Worm (Caenorhabditis elegans) whole organism, L4/young adult: Measurements from ENCODE around the gene fis-1.

ENCODE experiments used
- W03F9.2 ChIP-seq: fragments of 150-350 bp; optimal IDR thresholded peaks from 2 replicates; lab custom pipeline; 2014; ENCODE audit warnings: missing biosample characterization, missing genetic modification characterization
- dao-5 ChIP-seq: sonication (generic microtip); optimal IDR thresholded peaks from 2 replicates; lab custom pipeline; 2016; ENCODE audit warnings: missing genotype, missing genetic modification characterization, moderate library complexity, missing compliant biosample characterization
- him-1 ChIP-seq: sonication (generic microtip); optimal IDR thresholded peaks from 2 replicates; lab custom pipeline; 2016; ENCODE audit warnings: missing genotype, missing genetic modification reagents, missing genetic modification characterization, missing compliant biosample characterization

Gene fis-1

DNA sequence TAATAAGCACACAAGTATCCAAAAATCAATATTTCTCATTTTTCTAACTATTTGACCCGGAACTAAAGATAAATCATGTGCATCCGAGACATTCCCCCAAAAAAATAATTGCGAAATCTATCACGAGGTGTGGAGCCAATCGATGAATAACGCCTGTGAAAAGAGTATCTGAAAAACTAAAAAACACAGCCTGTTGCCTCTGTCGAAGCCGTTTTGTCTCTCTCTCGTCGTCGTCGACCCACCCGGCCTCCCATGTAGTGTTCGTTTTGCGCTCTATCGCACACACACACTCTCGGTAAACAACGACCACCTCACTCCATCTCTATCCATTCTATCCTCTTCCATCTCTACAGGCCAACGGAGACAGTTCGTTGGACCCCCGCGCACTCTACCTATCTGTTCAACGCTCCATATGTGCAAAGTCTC, 27.8 kb downstream of the fis-1 start:
- peak; percentile 52 for TF ChIP-seq dao-5
- TF ChIP-seq W03F9.2 = peak; percentile 7
- TF ChIP-seq him-1 (tag; lab: Kevin White, UChicago) = no peak

DNA sequence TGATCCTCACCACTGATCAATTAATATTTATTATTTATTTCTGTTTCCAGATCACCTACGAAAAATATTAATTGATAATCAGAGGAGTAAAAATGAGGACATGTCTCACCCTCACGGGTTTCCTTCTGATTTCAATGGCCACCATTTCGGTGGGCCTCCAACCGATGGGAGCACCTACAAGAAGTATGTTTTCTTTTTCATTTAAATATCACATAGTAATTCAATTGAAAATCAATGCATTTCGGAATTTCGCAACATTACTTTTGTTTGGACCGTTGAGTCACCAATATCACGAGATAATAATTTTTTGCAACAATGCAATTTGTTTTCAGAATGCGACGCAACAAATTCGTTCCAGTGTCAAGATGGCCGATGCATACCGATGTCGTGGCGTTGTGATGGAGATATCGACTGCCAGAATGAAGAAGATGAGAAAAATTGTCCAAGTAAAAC, 28.4 kb downstream of the fis-1 start, which contains the start of gene gldi-2:
TSS of gene gldi-2 (plus strand) at position 51 of the 453 bp plus-strand sequence.
- no peak for TF ChIP-seq W03F9.2
- no peak for TF ChIP-seq dao-5
- no peak for TF ChIP-seq him-1 (tag; lab: Kevin White, UChicago)

DNA sequence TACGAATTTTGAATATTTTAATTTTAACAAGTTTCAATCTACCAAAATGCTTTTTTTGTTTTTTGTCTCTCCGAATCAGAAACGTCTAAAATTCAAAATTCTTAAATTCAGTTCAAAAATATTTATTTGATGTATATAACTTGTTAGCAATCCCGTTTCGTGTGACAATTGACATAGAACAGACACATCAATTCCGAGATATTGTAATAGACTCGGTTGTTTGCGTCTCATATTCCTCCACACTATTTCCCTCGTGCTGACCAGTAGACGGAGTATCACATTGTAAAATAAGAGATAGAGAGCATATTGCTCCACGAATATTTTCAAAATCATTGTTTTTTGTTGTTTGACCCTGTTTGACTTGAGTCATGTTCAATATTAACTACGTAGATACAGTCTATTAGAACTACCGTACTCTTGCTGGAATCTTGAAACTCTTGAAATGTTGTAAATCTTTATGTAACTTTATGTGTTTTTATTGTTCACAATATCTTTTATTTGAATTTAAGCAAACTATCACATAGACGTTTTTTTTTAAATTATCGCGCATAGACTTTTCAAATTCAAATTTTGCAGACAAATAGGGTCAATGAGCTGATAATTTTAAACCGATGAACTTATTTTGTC, 33.8 kb downstream of the fis-1 start, which contains the start of gene T13C2.3:
TSS of gene T13C2.3 (plus strand) at position 577 of the 627 bp plus-strand sequence.
- TF ChIP-seq him-1 (tag; lab: Kevin White, UChicago) (no peak), W03F9.2 (no peak), dao-5 (no peak)

DNA sequence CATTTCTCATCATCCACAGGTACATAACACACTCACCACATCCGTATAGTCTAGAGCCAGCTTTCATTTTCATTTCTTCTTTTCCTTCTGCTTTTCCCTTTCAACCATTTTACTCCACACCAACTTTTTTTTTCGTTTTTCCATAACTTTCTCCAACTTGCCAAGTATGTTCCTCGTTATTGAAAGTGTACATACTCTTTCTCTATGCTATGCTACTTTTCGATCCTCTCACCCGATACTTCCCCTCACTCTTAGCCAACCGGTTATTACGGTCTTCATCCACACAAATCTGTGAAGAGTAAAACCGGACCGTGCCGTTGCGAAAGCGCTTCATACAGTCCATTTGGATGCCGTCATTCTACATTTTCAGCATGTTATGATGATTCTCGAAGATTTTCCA, 36.9 kb downstream of the fis-1 start, which contains the start of gene T13C2.2:
TSS of gene T13C2.2 (plus strand) at position 301 of the 400 bp plus-strand sequence.
- no peak for TF ChIP-seq dao-5
- no peak for TF ChIP-seq him-1 (tag; lab: Kevin White, UChicago)
- TF ChIP-seq W03F9.2 = no peak

DNA sequence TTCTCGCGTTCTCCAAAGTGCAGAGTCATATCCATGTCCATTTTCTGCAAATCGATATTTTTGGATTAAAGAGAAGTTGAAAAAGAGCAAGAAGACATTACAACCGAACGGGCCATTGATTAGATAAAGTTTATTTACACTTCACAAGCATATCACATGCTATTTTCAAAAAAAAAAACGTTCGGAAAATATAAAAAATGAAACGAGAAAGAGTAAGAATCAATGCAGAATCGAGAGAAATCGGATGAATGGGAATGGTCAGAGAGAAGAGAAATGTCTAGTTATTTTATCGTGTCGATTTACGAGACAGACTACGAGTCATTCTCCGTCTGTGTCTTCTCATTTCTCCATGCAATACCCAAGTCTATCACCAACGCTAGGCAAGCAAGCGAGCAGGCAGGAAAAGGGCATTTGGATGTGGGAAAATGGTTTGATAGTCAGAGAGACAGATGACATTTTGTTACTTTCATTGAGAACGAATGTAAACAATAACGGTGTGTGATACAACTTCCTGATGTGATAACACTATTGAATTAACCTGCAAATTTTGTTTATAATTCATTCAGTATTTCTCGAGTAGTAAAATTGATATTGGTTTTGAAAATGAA, 45.2 kb downstream of the fis-1 start, which contains the start of gene F31E8.4:
TSS of gene F31E8.4 (minus strand) at position 51 of the 608 bp plus-strand sequence.
- TF ChIP-seq W03F9.2 (no peak), him-1 (tag; lab: Kevin White, UChicago) (no peak), dao-5 (no peak)

DNA sequence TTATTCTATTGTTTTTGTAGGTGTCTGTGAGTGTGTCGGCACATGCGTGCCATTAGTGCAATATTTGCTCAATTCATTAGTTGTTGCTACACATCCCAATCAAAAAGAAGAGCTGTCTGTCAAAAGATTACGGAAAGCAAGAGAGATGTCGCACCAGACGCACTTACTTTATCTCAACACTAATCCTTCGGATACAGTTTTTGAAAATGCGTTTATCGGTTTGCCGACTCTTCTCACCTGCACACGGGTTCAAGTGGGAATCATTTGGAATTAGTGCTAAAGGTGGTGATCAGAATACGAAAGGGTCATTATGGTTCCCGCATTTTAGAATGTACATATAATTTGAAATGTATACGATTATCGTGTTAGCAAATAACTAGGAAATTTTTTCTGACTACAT, 46.3 kb downstream of the fis-1 start:
- TF ChIP-seq him-1 (tag; lab: Kevin White, UChicago) = no peak
- no peak for TF ChIP-seq dao-5

DNA sequence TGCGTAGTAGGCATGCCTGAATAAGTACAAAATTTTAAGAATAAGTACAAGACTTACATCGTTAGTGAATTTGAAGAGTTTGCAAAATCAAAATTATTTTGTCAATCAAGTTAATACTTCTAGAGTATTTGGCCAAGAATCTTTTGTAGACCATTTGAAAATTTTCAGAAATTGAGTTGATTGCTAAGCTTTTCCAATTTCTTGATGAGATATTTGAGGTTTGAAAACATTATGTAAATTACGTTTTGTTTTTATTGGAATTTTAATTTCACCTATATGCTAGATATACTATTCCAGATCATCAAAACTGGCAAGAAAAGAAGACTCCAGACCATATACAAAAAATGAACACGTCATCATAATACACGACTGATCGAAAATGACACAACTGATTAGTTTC, 48.0 kb downstream of the fis-1 start, which contains the start of gene tab-1:
TSS of gene tab-1 (plus strand) at position 301 of the 400 bp plus-strand sequence.
- TF ChIP-seq dao-5 = no peak
- no peak for TF ChIP-seq him-1 (tag; lab: Kevin White, UChicago)
- TF ChIP-seq W03F9.2 = no peak
